Worm (Caenorhabditis elegans) whole organism, early embryonic: ENCODE results near the gene srh-142.

ENCODE experiments used
- B0310.2 ChIP-seq: sonication (generic microtip); optimal IDR thresholded peaks from 2 replicates; lab custom pipeline; 2016; ENCODE audit warnings: mild to moderate bottlenecking, missing genetic modification characterization, missing compliant biosample characterization
- ama-1 ChIP-seq: fragments of 150-350 bp; optimal IDR thresholded peaks from 2 replicates; lab custom pipeline; 2014
- ceh-13 ChIP-seq: fragments of 200-800 bp; sonication (Bioruptor generic); optimal IDR thresholded peaks from 2 replicates; lab custom pipeline; 2018; ENCODE audit warnings: mild to moderate bottlenecking, missing genetic modification characterization, missing compliant biosample characterization
- hnd-1 ChIP-seq: sonication (generic microtip); optimal IDR thresholded peaks from 2 replicates; lab custom pipeline; 2016; ENCODE audit warnings: missing genetic modification characterization, missing compliant biosample characterization
- sea-1 ChIP-seq: fragments of 200-800 bp; sonication (Bioruptor generic); conservative IDR thresholded peaks from 2 replicates; pipeline ENCODE4 v1.3.6; 2022; ENCODE audit warnings: missing genetic modification characterization, missing compliant biosample characterization

- TF ChIP-seq hnd-1 (tag; lab: Kevin White, UChicago) = no peak
- no peak for TF ChIP-seq ama-1 (lab: Kevin White, UChicago)
- TF ChIP-seq ceh-13 (GFP tag; lab: Kevin White, UChicago) = no peak
- TF ChIP-seq sea-1 = no peak
- no peak for TF ChIP-seq B0310.2 (tag; lab: Kevin White, UChicago)
Measured at ce11 chrV:16429503-16429902, 31.3 kb downstream of the srh-142 start, which contains the start of gene F26D2.10.
